Worm (Caenorhabditis elegans): ENCODE data around the gene zig-10.

zig-10 gene

DNA sequence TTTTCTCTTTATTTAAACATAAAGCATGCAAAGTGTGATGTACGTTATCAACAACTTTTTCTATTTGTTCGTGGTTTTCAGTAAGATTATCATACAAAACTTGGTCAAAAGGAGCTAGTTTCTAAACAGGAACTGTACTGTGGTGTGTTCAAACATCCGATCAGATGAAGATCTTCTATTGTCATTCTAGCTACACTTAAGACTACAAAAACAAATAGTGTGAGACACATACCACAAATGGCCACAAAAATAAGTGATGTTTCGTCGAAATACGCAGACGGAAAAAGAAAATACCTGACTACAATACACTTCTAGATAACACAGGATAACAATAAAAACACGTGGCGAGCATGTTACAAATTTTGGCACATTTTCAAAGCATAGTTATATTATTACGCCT, 50.1 kb downstream of the zig-10 start:
- TF ChIP-seq nhr-80 (tag; optimal IDR thresholded peaks at IDR 0.05) (peak; percentile 58), K12H6.12 (tag; optimal IDR thresholded peaks at IDR 0.05) (no peak)

- TF ChIP-seq B0019.2 (GFP tag; conservative IDR thresholded peaks at IDR 0.05) (no peak), madf-6 (GFP tag; IDR thresholded peaks at IDR 0.05) (no peak), lin-35 (GFP tag; optimal IDR thresholded peaks at IDR 0.05) (no peak), nfya-2 (GFP tag; IDR thresholded peaks at IDR 0.05) (no peak), Y67H2A.10 (GFP tag; conservative IDR thresholded peaks at IDR 0.05) (no peak), dpl-1 (GFP tag; optimal IDR thresholded peaks at IDR 0.05) (no peak), nhr-90 (tag; optimal IDR thresholded peaks at IDR 0.05) (no peak), snpc-1.3 (tag; optimal IDR thresholded peaks at IDR 0.05; ENCODE audit: insufficient read depth) (no peak), mel-28 (tag; optimal IDR thresholded peaks at IDR 0.05; ENCODE audit: borderline replicate concordance) (no peak), Y53F4B.3 (GFP tag; IDR thresholded peaks at IDR 0.05) (no peak), mes-4 (tag; optimal IDR thresholded peaks at IDR 0.05) (no peak), ets-4 (GFP tag; optimal IDR thresholded peaks at IDR 0.05) (no peak), C06A6.2 (GFP tag; conservative IDR thresholded peaks at IDR 0.05) (no peak), ztf-18 (tag; optimal IDR thresholded peaks at IDR 0.05) (no peak), snpc-3.4 (tag; optimal IDR thresholded peaks at IDR 0.05) (no peak), efl-1 (GFP tag; optimal IDR thresholded peaks at IDR 0.05) (no peak), tbx-9 (tag; optimal IDR thresholded peaks at IDR 0.05; ENCODE audit: borderline replicate concordance) (no peak), F39B2.1 (GFP tag; IDR thresholded peaks at IDR 0.05) (no peak)
Measured at ce11 chrII:6449656-6450055, 51.1 kb downstream of the zig-10 start, which contains the start of gene nhr-22. Gene nhr-22 (minus strand): TSS chrII:6449792.
